Fruit fly (Drosophila melanogaster) whole organism, embryonic: ENCODE data around the gene CG31661.

Experiments used
- Adf1 ChIP-seq: fragments of 200-800 bp; sonication (Bioruptor generic); IDR thresholded peaks from 2 replicates; pipeline ENCODE4 v1.3.6; 2022; ENCODE audit warnings: missing biosample characterization, missing genetic modification characterization
- CG1024 ChIP-seq: fragments of 200-800 bp; sonication (Bioruptor generic); IDR thresholded peaks from 2 replicates; pipeline ENCODE4 v1.3.6; 2022; ENCODE audit warnings: missing biosample characterization, missing genetic modification characterization
- CG11093 ChIP-seq: fragments of 200-800 bp; sonication (Bioruptor generic); IDR thresholded peaks from 3 replicates; pipeline ENCODE4 v1.3.6; 2022; ENCODE audit warnings: missing biosample characterization, missing genetic modification characterization
- CG11695 ChIP-seq: fragments of 200-800 bp; sonication (Bioruptor generic); IDR thresholded peaks from 3 replicates; pipeline ENCODE4 v1.3.6; 2022; ENCODE audit warnings: missing biosample characterization, missing genetic modification characterization
- CG12659 ChIP-seq: fragments of 200-800 bp; sonication (Bioruptor generic); optimal IDR thresholded peaks from 3 replicates; lab custom pipeline; 2017; ENCODE audit warnings: mild to moderate bottlenecking, missing biosample characterization, missing genetic modification reagents, missing genetic modification characterization
- CG13123 ChIP-seq: fragments of 200-800 bp; sonication (Bioruptor generic); optimal IDR thresholded peaks from 2 replicates; lab custom pipeline; 2016; ENCODE audit warnings: missing biosample characterization, missing genetic modification characterization
- CG14965 ChIP-seq: fragments of 200-800 bp; sonication (Bioruptor generic); optimal IDR thresholded peaks from 2 replicates; lab custom pipeline; 2016; ENCODE audit warnings: missing biosample characterization, missing genetic modification characterization, borderline replicate concordance
- CG1602 ChIP-seq: fragments of 200-800 bp; sonication (Bioruptor generic); optimal IDR thresholded peaks from 3 replicates; lab custom pipeline; 2016; ENCODE audit warnings: missing biosample characterization, missing genetic modification characterization
- CG17385 ChIP-seq: fragments of 200-800 bp; sonication (Bioruptor generic); optimal IDR thresholded peaks from 3 replicates; lab custom pipeline; 2018; ENCODE audit warnings: missing biosample characterization, mild to moderate bottlenecking, missing genetic modification characterization
- CG17912 ChIP-seq: fragments of 200-800 bp; sonication (Bioruptor generic); optimal IDR thresholded peaks from 2 replicates; lab custom pipeline; 2018; ENCODE audit warnings: missing biosample characterization, mild to moderate bottlenecking, missing genetic modification characterization
- CG18476 ChIP-seq: fragments of 200-800 bp; sonication (Bioruptor generic); optimal IDR thresholded peaks from 2 replicates; lab custom pipeline; 2016; ENCODE audit warnings: missing biosample characterization, mild to moderate bottlenecking, missing genetic modification characterization
- CG18599 ChIP-seq: fragments of 200-800 bp; sonication (Bioruptor generic); optimal IDR thresholded peaks from 3 replicates; lab custom pipeline; 2017; ENCODE audit warnings: missing biosample characterization, missing genetic modification characterization, mild to moderate bottlenecking, moderate library complexity, missing genetic modification reagents
- CG2712 ChIP-seq: fragments of 200-800 bp; optimal IDR thresholded peaks from 3 replicates; lab custom pipeline; 2019; ENCODE audit warnings: missing biosample characterization, mild to moderate bottlenecking, missing genetic modification characterization, moderate library complexity
- CG32767 ChIP-seq: fragments of 200-800 bp; sonication (Bioruptor generic); IDR thresholded peaks from 2 replicates; pipeline ENCODE4 v1.3.6; 2022; ENCODE audit warnings: missing biosample characterization, missing genetic modification characterization
- CG34376 ChIP-seq: fragments of 200-800 bp; sonication (Bioruptor generic); optimal IDR thresholded peaks from 2 replicates; lab custom pipeline; 2018; ENCODE audit warnings: missing biosample characterization, mild to moderate bottlenecking, missing genetic modification characterization
- CkIIα-i1 ChIP-seq: fragments of 200-800 bp; sonication (Bioruptor generic); IDR thresholded peaks from 2 replicates; pipeline ENCODE4 v1.3.6; 2022; ENCODE audit warnings: missing biosample characterization, missing genetic modification characterization
- Dek ChIP-seq: fragments of 200-800 bp; sonication (Bioruptor generic); optimal IDR thresholded peaks from 3 replicates; lab custom pipeline; 2019; ENCODE audit warnings: missing biosample characterization, mild to moderate bottlenecking, missing genetic modification characterization, moderate library complexity
- ERR ChIP-seq: fragments of 200-800 bp; sonication (Bioruptor generic); optimal IDR thresholded peaks from 2 replicates; lab custom pipeline; 2016; ENCODE audit warnings: missing biosample characterization, missing genetic modification characterization
- Fer3 ChIP-seq: fragments of 200-800 bp; sonication (Bioruptor generic); optimal IDR thresholded peaks from 2 replicates; lab custom pipeline; 2018; ENCODE audit warnings: missing biosample characterization, mild to moderate bottlenecking, missing genetic modification characterization, moderate library complexity
- Hey ChIP-seq: fragments of 200-800 bp; sonication (Bioruptor generic); optimal IDR thresholded peaks from 3 replicates; lab custom pipeline; 2018; ENCODE audit warnings: missing biosample characterization, mild to moderate bottlenecking, missing genetic modification characterization
- HmgD ChIP-seq: fragments of 200-800 bp; sonication (Bioruptor generic); optimal IDR thresholded peaks from 3 replicates; lab custom pipeline; 2016; ENCODE audit warnings: missing biosample characterization, missing genetic modification characterization
- Hr39 ChIP-seq: fragments of >200 bp; optimal IDR thresholded peaks from 2 replicates; lab custom pipeline; 2017
- Kr ChIP-seq: fragments of 200-800 bp; sonication (Bioruptor generic); optimal IDR thresholded peaks from 2 replicates; lab custom pipeline; 2017; ENCODE audit warnings: missing biosample characterization, mild to moderate bottlenecking, missing genetic modification characterization
- Lpt ChIP-seq: fragments of >200 bp; optimal IDR thresholded peaks from 2 replicates; lab custom pipeline; 2018; ENCODE audit warnings: missing biosample characterization, missing genetic modification characterization
- MTF-1 ChIP-seq: fragments of 200-800 bp; sonication (Bioruptor generic); optimal IDR thresholded peaks from 2 replicates; lab custom pipeline; 2018; ENCODE audit warnings: missing biosample characterization, mild to moderate bottlenecking, missing genetic modification characterization, borderline replicate concordance
- NC2α ChIP-seq: fragments of 200-800 bp; sonication (Bioruptor generic); optimal IDR thresholded peaks from 2 replicates; lab custom pipeline; 2016; ENCODE audit warnings: missing biosample characterization, missing genetic modification characterization
- NK7.1 ChIP-seq: fragments of 200-800 bp; sonication (Bioruptor generic); optimal IDR thresholded peaks from 3 replicates; lab custom pipeline; 2016; ENCODE audit warnings: missing biosample characterization, missing genetic modification characterization
- Poxn ChIP-seq: fragments of 200-800 bp; sonication (Bioruptor generic); IDR thresholded peaks from 2 replicates; pipeline ENCODE4 v1.3.6; 2022; ENCODE audit warnings: missing biosample characterization, missing genetic modification characterization
- Six4 ChIP-seq: fragments of 200-800 bp; sonication (Bioruptor generic); optimal IDR thresholded peaks from 2 replicates; lab custom pipeline; 2016; ENCODE audit warnings: missing biosample characterization, missing genetic modification characterization
- Ssrp ChIP-seq: fragments of 200-800 bp; sonication (Bioruptor generic); optimal IDR thresholded peaks from 2 replicates; lab custom pipeline; 2018; ENCODE audit warnings: missing biosample characterization, mild to moderate bottlenecking, missing genetic modification characterization, moderate library complexity
- Xbp1 ChIP-seq: fragments of 200-800 bp; sonication (Bioruptor generic); optimal IDR thresholded peaks from 3 replicates; lab custom pipeline; 2016; ENCODE audit warnings: missing biosample characterization, mild to moderate bottlenecking, missing genetic modification characterization
- abd-A ChIP-seq: fragments of 200-800 bp; sonication (Bioruptor generic); optimal IDR thresholded peaks from 3 replicates; lab custom pipeline; 2019; ENCODE audit warnings: missing biosample characterization, mild to moderate bottlenecking, missing genetic modification characterization, moderate library complexity
- chinmo ChIP-seq: fragments of 200-800 bp; sonication (Bioruptor generic); IDR thresholded peaks from 4 replicates; pipeline ENCODE4 v1.3.6; 2022; ENCODE audit warnings: missing biosample characterization, missing genetic modification characterization; ENCODE audit not compliant: partially characterized antibody
- gem ChIP-seq: fragments of 200-800 bp; sonication (Bioruptor generic); optimal IDR thresholded peaks from 2 replicates; lab custom pipeline; 2019; ENCODE audit warnings: missing biosample characterization, mild to moderate bottlenecking, missing genetic modification characterization, moderate library complexity
- hbn ChIP-seq: fragments of 200-800 bp; sonication (Bioruptor generic); IDR thresholded peaks from 2 replicates; pipeline ENCODE4 v1.3.6; 2022; ENCODE audit warnings: missing biosample characterization, missing genetic modification characterization; ENCODE audit not compliant: partially characterized antibody
- lbe ChIP-seq: fragments of 200-800 bp; sonication (Bioruptor generic); optimal IDR thresholded peaks from 2 replicates; lab custom pipeline; 2016; ENCODE audit warnings: missing biosample characterization, mild to moderate bottlenecking, missing genetic modification characterization
- oc ChIP-seq: fragments of 200-800 bp; sonication (Bioruptor generic); optimal IDR thresholded peaks from 2 replicates; lab custom pipeline; 2018; ENCODE audit warnings: missing biosample characterization, mild to moderate bottlenecking, missing genetic modification characterization, moderate library complexity
- org-1 ChIP-seq: fragments of 200-800 bp; sonication (Bioruptor generic); optimal IDR thresholded peaks from 2 replicates; lab custom pipeline; 2017; ENCODE audit warnings: missing biosample characterization, missing genetic modification characterization
- pita ChIP-seq: fragments of 200-800 bp; sonication (Bioruptor generic); optimal IDR thresholded peaks from 2 replicates; lab custom pipeline; 2017; ENCODE audit warnings: missing biosample characterization, mild to moderate bottlenecking, missing genetic modification characterization
- prd ChIP-seq, 3 experiments: fragments of >200 bp in 2 of 3; fragments of 200-800 bp in 1 of 3; sonication (Bioruptor generic) in 1 of 3; optimal IDR thresholded peaks in 2 of 3; IDR thresholded peaks in 1 of 3; 2 replicates in 2 of 3; 3 replicates in 1 of 3; pipeline versions ENCODE4 v1.3.6 to Lab custom; 2017 to 2022; ENCODE audit warnings: missing biosample characterization in 1 of 3, missing genetic modification characterization in 1 of 3
- pzg ChIP-seq: fragments of 200-800 bp; sonication (Bioruptor generic); optimal IDR thresholded peaks from 3 replicates; lab custom pipeline; 2018; ENCODE audit warnings: missing biosample characterization, mild to moderate bottlenecking, missing genetic modification characterization, moderate library complexity
- rib ChIP-seq: fragments of 200-800 bp; sonication (Bioruptor generic); IDR thresholded peaks from 2 replicates; pipeline ENCODE4 v1.3.6; 2022; ENCODE audit warnings: missing biosample characterization, missing genetic modification characterization
- scrt ChIP-seq: fragments of 200-800 bp; sonication (Bioruptor generic); optimal IDR thresholded peaks from 2 replicates; lab custom pipeline; 2018; ENCODE audit warnings: missing biosample characterization, mild to moderate bottlenecking, missing genetic modification characterization, moderate library complexity
- shn ChIP-seq: fragments of 200-800 bp; sonication (Bioruptor generic); optimal IDR thresholded peaks from 3 replicates; lab custom pipeline; 2016; ENCODE audit warnings: missing biosample characterization, missing genetic modification characterization
- slbo ChIP-seq: fragments of 200-800 bp; sonication (Bioruptor generic); IDR thresholded peaks from 2 replicates; pipeline ENCODE4 v1.3.6; 2022; ENCODE audit warnings: missing biosample characterization, missing genetic modification characterization
- stc ChIP-seq: fragments of 200-800 bp; sonication (Bioruptor generic); IDR thresholded peaks from 2 replicates; pipeline ENCODE4 v1.3.6; 2022; ENCODE audit warnings: missing biosample characterization, missing genetic modification characterization
- tap ChIP-seq: fragments of 200-800 bp; optimal IDR thresholded peaks from 3 replicates; lab custom pipeline; 2019; ENCODE audit warnings: missing biosample characterization, mild to moderate bottlenecking, missing genetic modification characterization, moderate library complexity
- tna ChIP-seq: fragments of 200-800 bp; sonication (Bioruptor generic); IDR thresholded peaks from 2 replicates; pipeline ENCODE4 v1.3.6; 2022; ENCODE audit warnings: missing biosample characterization, missing genetic modification characterization; ENCODE audit not compliant: partially characterized antibody
- toy ChIP-seq: fragments of 200-800 bp; sonication (Bioruptor generic); IDR thresholded peaks from 2 replicates; pipeline ENCODE4 v1.3.6; 2022; ENCODE audit warnings: missing biosample characterization, missing genetic modification characterization
- trh ChIP-seq: fragments of 200-800 bp; sonication (Bioruptor generic); optimal IDR thresholded peaks from 2 replicates; lab custom pipeline; 2016; ENCODE audit warnings: missing biosample characterization, missing genetic modification characterization
- vfl ChIP-seq: fragments of 200-800 bp; sonication (Bioruptor generic); optimal IDR thresholded peaks from 2 replicates; lab custom pipeline; 2016; ENCODE audit warnings: missing biosample characterization, missing genetic modification characterization

The CG31661 gene

DNA sequence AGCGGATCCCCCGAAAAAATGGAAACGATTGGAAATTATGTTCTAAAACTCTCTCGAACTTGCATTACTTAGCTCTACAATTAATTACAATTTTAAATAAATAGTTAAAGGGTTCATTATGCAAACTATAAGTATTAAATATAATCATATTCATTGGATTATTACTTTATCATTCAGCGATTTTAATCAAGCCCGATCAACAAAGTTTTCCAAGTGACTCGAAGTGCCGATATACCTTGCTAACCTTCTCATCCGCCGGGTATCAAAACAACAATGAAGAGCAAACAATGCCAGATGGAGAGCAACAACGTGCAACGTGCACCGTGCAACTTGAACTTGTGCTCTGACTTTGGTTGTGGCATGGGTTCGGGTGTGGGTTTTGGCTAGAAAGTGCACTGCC is 40.7 kb upstream of the CG31661 start:
- TF ChIP-seq Hr39, result no peak
- no peak; the same call in 1 of the 2 replicates for TF ChIP-seq CG1024 (GFP tag; lab: Robert Waterston, UW)
- peak; percentile 14 for TF ChIP-seq Xbp1 (GFP tag; lab: Kevin White, UChicago)
- TF ChIP-seq CG32767 (GFP tag; lab: Robert Waterston, UW), result no peak
- TF ChIP-seq CG11093 (GFP tag; lab: Robert Waterston, UW), result peak; percentile 50; the same call in 1 of the 3 replicates
- no peak for TF ChIP-seq Kr
- TF ChIP-seq trh (GFP tag; lab: Kevin White, UChicago), result no peak
- peak; percentile 2 for TF ChIP-seq CG18476
- TF ChIP-seq chinmo, result no peak
- TF ChIP-seq Poxn (GFP tag; lab: Robert Waterston, UW), result no peak
- peak; percentile 41 for TF ChIP-seq oc (tag; lab: Kevin White, UChicago)
- TF ChIP-seq CG17385 (GFP tag; lab: Kevin White, UChicago), result peak; percentile 10
- no peak for TF ChIP-seq CG14965
- TF ChIP-seq CG18599 (GFP tag; lab: Kevin White, UChicago), result no peak
- peak; percentile 89 for TF ChIP-seq CG2712
- no peak for TF ChIP-seq hbn
- TF ChIP-seq gem (tag; lab: Kevin White, UChicago), result peak; percentile 81
- TF ChIP-seq Six4, result peak; percentile 25
- TF ChIP-seq CG1602 (GFP tag; lab: Kevin White, UChicago), result peak; percentile 49
- no peak for TF ChIP-seq CkIIα-i1 (GFP tag; lab: Robert Waterston, UW)
- TF ChIP-seq Adf1, result no peak
- TF ChIP-seq slbo (GFP tag; lab: Robert Waterston, UW), result no peak
- TF ChIP-seq MTF-1 (GFP tag; lab: Kevin White, UChicago), result peak; percentile 24
- TF ChIP-seq NK7.1 (GFP tag; lab: Kevin White, UChicago), result no peak
- TF ChIP-seq toy (GFP tag; lab: Robert Waterston, UW), result no peak
- no peak for TF ChIP-seq CG12659 (GFP tag; lab: Kevin White, UChicago)
- TF ChIP-seq rib (GFP tag; lab: Robert Waterston, UW), result no peak
- TF ChIP-seq Hey (tag; lab: Kevin White, UChicago), result no peak
- no peak for TF ChIP-seq scrt (GFP tag; lab: Kevin White, UChicago)
- TF ChIP-seq vfl (GFP tag; lab: Kevin White, UChicago), result no peak
- peak; percentile 60 for TF ChIP-seq tap (tag; lab: Kevin White, UChicago)
- TF ChIP-seq lbe (GFP tag; lab: Kevin White, UChicago), result no peak
- no peak for TF ChIP-seq org-1 (GFP tag; lab: Kevin White, UChicago)
- TF ChIP-seq NC2α (GFP tag; lab: Kevin White, UChicago), result no peak
- TF ChIP-seq abd-A (tag; lab: Kevin White, UChicago), result no peak
- TF ChIP-seq stc, result no peak
- no peak for TF ChIP-seq prd (optimal IDR thresholded peaks at IDR 0.05; lab: Kevin White, UChicago)
- TF ChIP-seq prd (GFP tag; IDR thresholded peaks at IDR 0.05; lab: Robert Waterston, UW), result peak; percentile 80
- TF ChIP-seq pzg, result no peak
- TF ChIP-seq CG17912 (GFP tag; lab: Kevin White, UChicago), result no peak
- no peak for TF ChIP-seq HmgD (GFP tag; lab: Kevin White, UChicago)
- no peak for TF ChIP-seq shn (GFP tag; lab: Kevin White, UChicago)
- no peak for TF ChIP-seq CG34376 (GFP tag; lab: Kevin White, UChicago)
- TF ChIP-seq Dek, result no peak
- TF ChIP-seq CG11695 (GFP tag; lab: Robert Waterston, UW), result peak; percentile 55; the same call in 1 of the 3 replicates
- peak; percentile 15 for TF ChIP-seq CG13123 (GFP tag; lab: Kevin White, UChicago)
- TF ChIP-seq Fer3 (tag; lab: Kevin White, UChicago), result no peak
- no peak for TF ChIP-seq tna
- TF ChIP-seq Ssrp, result peak; percentile 58
- TF ChIP-seq ERR (GFP tag; lab: Kevin White, UChicago), result no peak
- TF ChIP-seq pita, result no peak
- TF ChIP-seq Lpt (GFP tag; lab: Kevin White, UChicago), result no peak
